Fruit fly (Drosophila melanogaster) whole organism, embryonic: ENCODE data around the gene CG42835.
A peak's percentile ranks its signal among the peaks of the same experiment; 100 is the strongest.

Experiments used
- B-H1 ChIP-seq: fragments of 200-800 bp; sonication (Bioruptor generic); IDR thresholded peaks from 3 replicates; pipeline ENCODE4 v1.3.6; 2022; ENCODE audit warnings: missing biosample characterization, missing genetic modification characterization
- Bgb ChIP-seq: fragments of 200-800 bp; sonication (Bioruptor generic); IDR thresholded peaks from 2 replicates; pipeline ENCODE4 v1.3.6; 2022; ENCODE audit warnings: missing biosample characterization, missing genetic modification characterization; ENCODE audit not compliant: partially characterized antibody
- CG10321 ChIP-seq: fragments of 200-800 bp; sonication (Bioruptor generic); IDR thresholded peaks from 2 replicates; pipeline ENCODE4 v1.3.6; 2022; ENCODE audit warnings: missing biosample characterization, missing genetic modification characterization
- CG10366 ChIP-seq: fragments of 200-800 bp; sonication (Bioruptor generic); IDR thresholded peaks from 2 replicates; pipeline ENCODE4 v1.3.6; 2022; ENCODE audit warnings: missing biosample characterization, missing genetic modification characterization
- CG10654 ChIP-seq: fragments of 200-800 bp; sonication (Bioruptor generic); optimal IDR thresholded peaks from 2 replicates; lab custom pipeline; 2016; ENCODE audit warnings: missing biosample characterization, missing genetic modification characterization
- CG12299 ChIP-seq: fragments of 200-800 bp; sonication (Bioruptor generic); optimal IDR thresholded peaks from 2 replicates; lab custom pipeline; 2018; ENCODE audit warnings: missing biosample characterization, mild to moderate bottlenecking, missing genetic modification characterization
- CG13123 ChIP-seq: fragments of 200-800 bp; sonication (Bioruptor generic); optimal IDR thresholded peaks from 2 replicates; lab custom pipeline; 2016; ENCODE audit warnings: missing biosample characterization, missing genetic modification characterization
- CG17912 ChIP-seq: fragments of 200-800 bp; sonication (Bioruptor generic); optimal IDR thresholded peaks from 2 replicates; lab custom pipeline; 2018; ENCODE audit warnings: missing biosample characterization, mild to moderate bottlenecking, missing genetic modification characterization
- CG2116 ChIP-seq: fragments of 200-800 bp; sonication (Bioruptor generic); optimal IDR thresholded peaks from 3 replicates; lab custom pipeline; 2018; ENCODE audit warnings: missing biosample characterization, mild to moderate bottlenecking, missing genetic modification characterization
- CG2202 ChIP-seq: fragments of 200-800 bp; sonication (Bioruptor generic); optimal IDR thresholded peaks from 2 replicates; lab custom pipeline; 2018; ENCODE audit warnings: missing biosample characterization, mild to moderate bottlenecking, missing genetic modification characterization
- CG30403 ChIP-seq: fragments of 200-800 bp; sonication (Bioruptor generic); optimal IDR thresholded peaks from 3 replicates; lab custom pipeline; 2016; ENCODE audit warnings: missing biosample characterization, missing genetic modification characterization
- CG31365 ChIP-seq: fragments of 200-800 bp; sonication (Bioruptor generic); optimal IDR thresholded peaks from 2 replicates; lab custom pipeline; 2018; ENCODE audit warnings: missing biosample characterization, mild to moderate bottlenecking, missing genetic modification characterization
- CG32532 ChIP-seq: fragments of 200-800 bp; sonication (Bioruptor generic); IDR thresholded peaks from 2 replicates; pipeline ENCODE4 v1.3.6; 2022; ENCODE audit warnings: missing biosample characterization, missing genetic modification characterization
- CG3407 ChIP-seq: fragments of 200-800 bp; sonication (Bioruptor generic); optimal IDR thresholded peaks from 2 replicates; lab custom pipeline; 2018; ENCODE audit warnings: missing biosample characterization, mild to moderate bottlenecking, missing genetic modification characterization
- CG3726 ChIP-seq: fragments of 200-800 bp; sonication (Bioruptor generic); IDR thresholded peaks from 3 replicates; pipeline ENCODE4, ENCODE4 v1.3.6; 2022; ENCODE audit warnings: missing biosample characterization, missing genetic modification characterization
- CG4730 ChIP-seq: fragments of 200-800 bp; sonication (Bioruptor generic); IDR thresholded peaks from 2 replicates; pipeline ENCODE4 v1.3.6; 2022; ENCODE audit warnings: missing biosample characterization, missing genetic modification characterization
- CG7786 ChIP-seq: fragments of 200-800 bp; sonication (Bioruptor generic); optimal IDR thresholded peaks from 2 replicates; lab custom pipeline; 2016; ENCODE audit warnings: missing biosample characterization, missing genetic modification characterization
- CG8281 ChIP-seq: fragments of 200-800 bp; sonication (Bioruptor generic); optimal IDR thresholded peaks from 2 replicates; lab custom pipeline; 2018; ENCODE audit warnings: missing biosample characterization, mild to moderate bottlenecking, missing genetic modification characterization, moderate library complexity
- CG8388 ChIP-seq: fragments of 200-800 bp; sonication (Bioruptor generic); optimal IDR thresholded peaks from 2 replicates; lab custom pipeline; 2019; ENCODE audit warnings: missing biosample characterization, mild to moderate bottlenecking, missing genetic modification characterization, moderate library complexity
- Chrac-16 ChIP-seq: fragments of 200-800 bp; sonication (Bioruptor generic); optimal IDR thresholded peaks from 3 replicates; lab custom pipeline; 2016; ENCODE audit warnings: missing biosample characterization, missing genetic modification characterization
- CkIIα-i1 ChIP-seq: fragments of 200-800 bp; sonication (Bioruptor generic); IDR thresholded peaks from 2 replicates; pipeline ENCODE4 v1.3.6; 2022; ENCODE audit warnings: missing biosample characterization, missing genetic modification characterization
- D19A ChIP-seq: fragments of 200-800 bp; optimal IDR thresholded peaks from 3 replicates; lab custom pipeline; 2019; ENCODE audit warnings: missing biosample characterization, mild to moderate bottlenecking, missing genetic modification characterization, moderate library complexity
- Dip3 ChIP-seq: fragments of 200-800 bp; sonication (Bioruptor generic); optimal IDR thresholded peaks from 3 replicates; lab custom pipeline; 2016; ENCODE audit warnings: missing biosample characterization, missing genetic modification characterization
- E2f2 ChIP-seq: fragments of 200-800 bp; sonication (Bioruptor generic); IDR thresholded peaks from 2 replicates; pipeline ENCODE4 v1.3.6; 2022; ENCODE audit warnings: missing biosample characterization, missing genetic modification characterization
- Fer2 ChIP-seq: fragments of 200-800 bp; sonication (Bioruptor generic); optimal IDR thresholded peaks from 2 replicates; lab custom pipeline; 2018; ENCODE audit warnings: missing biosample characterization, mild to moderate bottlenecking, missing genetic modification characterization, moderate library complexity
- HLH4C ChIP-seq: fragments of 200-800 bp; sonication (Bioruptor generic); IDR thresholded peaks from 3 replicates; pipeline ENCODE4 v1.3.6; 2022; ENCODE audit warnings: missing biosample characterization, missing genetic modification characterization; ENCODE audit not compliant: partially characterized antibody
- Hey ChIP-seq: fragments of 200-800 bp; sonication (Bioruptor generic); optimal IDR thresholded peaks from 3 replicates; lab custom pipeline; 2018; ENCODE audit warnings: missing biosample characterization, mild to moderate bottlenecking, missing genetic modification characterization
- Hr39 ChIP-seq: fragments of >200 bp; optimal IDR thresholded peaks from 2 replicates; lab custom pipeline; 2017
- Myb ChIP-seq: fragments of 200-800 bp; sonication (Bioruptor generic); optimal IDR thresholded peaks from 2 replicates; lab custom pipeline; 2016; ENCODE audit warnings: missing biosample characterization, missing genetic modification characterization
- Ptx1 ChIP-seq: fragments of 200-800 bp; sonication (Bioruptor generic); IDR thresholded peaks from 2 replicates; pipeline ENCODE4 v1.3.6; 2022; ENCODE audit warnings: missing biosample characterization, missing genetic modification characterization
- Xbp1 ChIP-seq: fragments of 200-800 bp; sonication (Bioruptor generic); optimal IDR thresholded peaks from 3 replicates; lab custom pipeline; 2016; ENCODE audit warnings: missing biosample characterization, mild to moderate bottlenecking, missing genetic modification characterization
- abd-A ChIP-seq: fragments of 200-800 bp; sonication (Bioruptor generic); optimal IDR thresholded peaks from 3 replicates; lab custom pipeline; 2019; ENCODE audit warnings: missing biosample characterization, mild to moderate bottlenecking, missing genetic modification characterization, moderate library complexity
- ase ChIP-seq: fragments of 200-800 bp; sonication (Bioruptor generic); IDR thresholded peaks from 3 replicates; pipeline ENCODE4 v1.3.6; 2022; ENCODE audit warnings: missing biosample characterization, missing genetic modification characterization
- cas ChIP-seq: fragments of 200-800 bp; sonication (Bioruptor generic); IDR thresholded peaks from 2 replicates; pipeline ENCODE4 v1.3.6; 2022; ENCODE audit warnings: missing biosample characterization, missing genetic modification characterization
- cg ChIP-seq: fragments of 200-800 bp; sonication (Bioruptor generic); optimal IDR thresholded peaks from 3 replicates; lab custom pipeline; 2019; ENCODE audit warnings: missing biosample characterization, mild to moderate bottlenecking, missing genetic modification characterization, moderate library complexity
- danr ChIP-seq: fragments of 200-800 bp; sonication (Bioruptor generic); IDR thresholded peaks from 2 replicates; pipeline ENCODE4 v1.3.6; 2022; ENCODE audit warnings: missing biosample characterization, missing genetic modification characterization
- dati ChIP-seq: fragments of 200-800 bp; sonication (Bioruptor generic); IDR thresholded peaks from 2 replicates; pipeline ENCODE4 v1.3.6; 2022; ENCODE audit warnings: missing biosample characterization, missing genetic modification characterization
- ewg ChIP-seq: fragments of 200-800 bp; sonication (Bioruptor generic); optimal IDR thresholded peaks from 3 replicates; lab custom pipeline; 2017; ENCODE audit warnings: mild to moderate bottlenecking, missing biosample characterization, missing genetic modification reagents, missing genetic modification characterization
- gsb-n ChIP-seq: fragments of 200-800 bp; sonication (Bioruptor generic); optimal IDR thresholded peaks from 3 replicates; lab custom pipeline; 2018; ENCODE audit warnings: missing biosample characterization, mild to moderate bottlenecking, missing genetic modification characterization
- kah ChIP-seq: fragments of 200-800 bp; sonication (Bioruptor generic); optimal IDR thresholded peaks from 2 replicates; lab custom pipeline; 2018; ENCODE audit warnings: missing biosample characterization, mild to moderate bottlenecking, missing genetic modification characterization
- mirr ChIP-seq: fragments of 200-800 bp; sonication (Bioruptor generic); optimal IDR thresholded peaks from 3 replicates; lab custom pipeline; 2018; ENCODE audit warnings: missing biosample characterization, mild to moderate bottlenecking, missing genetic modification characterization
- mld ChIP-seq: fragments of 200-800 bp; sonication (Bioruptor generic); IDR thresholded peaks from 3 replicates; pipeline ENCODE4 v1.3.6; 2022; ENCODE audit warnings: missing biosample characterization, missing genetic modification characterization; ENCODE audit not compliant: partially characterized antibody
- nau ChIP-seq: fragments of 200-800 bp; sonication (Bioruptor generic); optimal IDR thresholded peaks from 3 replicates; lab custom pipeline; 2017; ENCODE audit warnings: missing biosample characterization, mild to moderate bottlenecking, missing genetic modification characterization, missing genetic modification reagents
- pfk ChIP-seq: fragments of 200-800 bp; sonication (Bioruptor generic); optimal IDR thresholded peaks from 2 replicates; lab custom pipeline; 2018; ENCODE audit warnings: missing biosample characterization, mild to moderate bottlenecking, missing genetic modification characterization, moderate library complexity
- pros ChIP-seq: fragments of 200-800 bp; sonication (Bioruptor generic); optimal IDR thresholded peaks from 3 replicates; lab custom pipeline; 2019; ENCODE audit warnings: missing biosample characterization, mild to moderate bottlenecking, missing genetic modification characterization, moderate library complexity
- ranshi ChIP-seq: fragments of 200-800 bp; sonication (Bioruptor generic); IDR thresholded peaks from 2 replicates; pipeline ENCODE4 v1.3.6; 2022; ENCODE audit warnings: missing biosample characterization, missing genetic modification characterization
- sd ChIP-seq: fragments of 200-800 bp; sonication (Bioruptor generic); optimal IDR thresholded peaks from 3 replicates; lab custom pipeline; 2018; ENCODE audit warnings: missing biosample characterization, mild to moderate bottlenecking, missing genetic modification characterization, moderate library complexity
- sob ChIP-seq: fragments of 200-800 bp; sonication (Bioruptor generic); IDR thresholded peaks from 2 replicates; pipeline ENCODE4 v1.3.6; 2022; ENCODE audit warnings: missing biosample characterization, missing genetic modification characterization
- tgo ChIP-seq: fragments of 200-800 bp; sonication (Bioruptor generic); IDR thresholded peaks from 3 replicates; pipeline ENCODE4 v1.3.6; 2022; ENCODE audit warnings: missing biosample characterization, missing genetic modification characterization
- tio ChIP-seq: fragments of 200-800 bp; sonication (Bioruptor generic); optimal IDR thresholded peaks from 2 replicates; lab custom pipeline; 2017; ENCODE audit warnings: missing biosample characterization, missing genetic modification characterization, inconsistent platforms
- usp ChIP-seq: fragments of >200 bp; optimal IDR thresholded peaks from 2 replicates; lab custom pipeline; 2017; ENCODE audit warnings: missing biosample characterization, missing genetic modification characterization

The CG42835 gene

DNA sequence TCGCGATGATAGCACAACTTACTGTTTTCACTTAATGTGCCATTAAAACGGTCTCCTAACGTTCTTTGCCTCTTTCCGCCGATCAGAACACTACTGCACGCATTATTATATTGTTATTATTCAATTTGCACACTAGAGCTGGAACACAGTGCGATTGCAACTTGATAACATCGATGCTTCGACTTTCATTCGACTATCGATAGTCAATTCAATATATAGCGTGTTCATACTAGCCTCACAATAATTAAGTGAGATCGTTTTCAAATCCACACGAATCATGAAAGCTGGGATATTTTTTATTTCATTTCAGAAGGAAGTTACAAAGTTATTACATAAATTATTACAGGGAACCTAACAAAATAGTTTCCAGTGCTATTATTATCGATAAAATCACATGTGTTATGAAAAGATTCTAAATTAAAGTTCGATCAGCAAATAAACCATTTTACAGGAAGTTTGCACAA lies 19.1 kb upstream of the CG42835 start (continued):
- TF ChIP-seq danr (GFP tag; lab: Robert Waterston, UW) (no peak), tio (peak; percentile 27), pros (no peak), mld (GFP tag; lab: Robert Waterston, UW) (0 out of 3 replicates have a peak, but pooled peaks have one; percentile 41), CG30403 (GFP tag; lab: Kevin White, UChicago) (peak; percentile 65), mirr (GFP tag; lab: Kevin White, UChicago) (peak; percentile 17), CG8388 (GFP tag; lab: Kevin White, UChicago) (peak; percentile 18), gsb-n (tag; lab: Kevin White, UChicago) (peak; percentile 52), CG17912 (GFP tag; lab: Kevin White, UChicago) (no peak), CG2116 (GFP tag; lab: Kevin White, UChicago) (peak; percentile 83), Hr39 (lab: Kevin White, UChicago) (no peak), CG10366 (GFP tag; lab: Robert Waterston, UW) (no peak; the same call in 1 of the 2 replicates), Hey (no peak), sd (tag; lab: Kevin White, UChicago) (peak; percentile 24), CG12299 (no peak), CG10321 (no peak), B-H1 (GFP tag; lab: Robert Waterston, UW) (peak; percentile 44), CG7786 (GFP tag; lab: Kevin White, UChicago) (peak; percentile 54), ase (GFP tag; lab: Robert Waterston, UW) (no peak), pfk (GFP tag; lab: Kevin White, UChicago) (no peak), E2f2 (GFP tag; lab: Robert Waterston, UW) (peak; percentile 68), CkIIα-i1 (GFP tag; lab: Robert Waterston, UW) (no peak), CG8281 (tag; lab: Kevin White, UChicago) (no peak), abd-A (peak; percentile 54), CG3407 (GFP tag; lab: Kevin White, UChicago) (no peak), CG10654 (GFP tag; lab: Kevin White, UChicago) (no peak), CG2202 (tag; lab: Kevin White, UChicago) (no peak), Fer2 (peak; percentile 16), D19A (tag; lab: Kevin White, UChicago) (peak; percentile 2), dati (GFP tag; lab: Robert Waterston, UW) (no peak), kah (GFP tag; lab: Kevin White, UChicago) (no peak), Ptx1 (GFP tag; lab: Robert Waterston, UW) (peak; percentile 47; the same call in 1 of the 2 replicates), usp (no peak), CG32532 (peak; percentile 76), Xbp1 (GFP tag; lab: Kevin White, UChicago) (peak; percentile 72), ewg (peak; percentile 16), tgo (GFP tag; lab: Robert Waterston, UW) (peak; percentile 40; the same call in 1 of the 3 replicates), Chrac-16 (peak; percentile 41), cas (GFP tag; lab: Robert Waterston, UW) (0 out of 2 replicates have a peak, but pooled peaks have one; percentile 31), HLH4C (GFP tag; lab: Robert Waterston, UW) (peak; percentile 82), CG13123 (GFP tag; lab: Kevin White, UChicago) (no peak), sob (GFP tag; lab: Robert Waterston, UW) (0 out of 2 replicates have a peak, but pooled peaks have one; percentile 43), Dip3 (peak; percentile 64), ranshi (peak; percentile 62), CG31365 (tag; lab: Kevin White, UChicago) (no peak), CG3726 (GFP tag; lab: Robert Waterston, UW) (no peak), Bgb (GFP tag; lab: Robert Waterston, UW) (peak; percentile 86), cg (GFP tag; lab: Kevin White, UChicago) (no peak), Myb (GFP tag; lab: Kevin White, UChicago) (peak; percentile 49), CG4730 (no peak), nau (GFP tag; lab: Kevin White, UChicago) (no peak)
